Worm (Caenorhabditis elegans) whole organism, L1 larva: ENCODE measurements around the gene F08D12.3.

Experiments used
- C04F5.9 ChIP-seq: sonication (generic microtip); optimal IDR thresholded peaks from 2 replicates; lab custom pipeline; 2016; ENCODE audit warnings: missing genetic modification characterization, missing compliant biosample characterization
- alr-1 ChIP-seq: fragments of 200-800 bp; sonication (Bioruptor generic); optimal IDR thresholded peaks from 2 replicates; lab custom pipeline; 2018; ENCODE audit warnings: borderline replicate concordance, mild to moderate bottlenecking, missing genetic modification characterization, missing compliant biosample characterization
- elt-3 ChIP-seq, 6 experiments: fragments of 150-350 bp in 1 of 6; sonication (generic microtip); optimal IDR thresholded peaks; 2 replicates each; lab custom pipeline; 2017 to 2018; ENCODE audit warnings: missing biosample characterization in 6 of 6, missing genetic modification characterization in 6 of 6, inconsistent platforms in 1 of 6
- hlh-4 ChIP-seq: sonication (generic microtip); optimal IDR thresholded peaks from 2 replicates; lab custom pipeline; 2016; ENCODE audit warnings: mild to moderate bottlenecking, missing genetic modification characterization, missing compliant biosample characterization
- lin-35 ChIP-seq, 2 experiments: fragments of 150-350 bp; optimal IDR thresholded peaks; 2 replicates each; lab custom pipeline; 2014; ENCODE audit warnings: missing biosample characterization in 2 of 2, missing genetic modification characterization in 2 of 2, missing genetic modification reagents in 2 of 2
- mep-1 ChIP-seq: fragments of 150-350 bp; optimal IDR thresholded peaks from 2 replicates; lab custom pipeline; 2014; ENCODE audit warnings: missing biosample characterization, missing genetic modification characterization
- nhr-71 ChIP-seq: sonication (generic microtip); optimal IDR thresholded peaks from 2 replicates; lab custom pipeline; 2016; ENCODE audit warnings: mild to moderate bottlenecking, missing genetic modification characterization, moderate library complexity, missing compliant biosample characterization
- skn-1 ChIP-seq: fragments of 150-350 bp; optimal IDR thresholded peaks from 2 replicates; lab custom pipeline; 2014; ENCODE audit warnings: missing biosample characterization, missing genetic modification characterization
- unc-130 ChIP-seq: fragments of 150-350 bp; optimal IDR thresholded peaks from 2 replicates; lab custom pipeline; 2017; ENCODE audit warnings: missing biosample characterization, missing genetic modification characterization, inconsistent platforms

DNA sequence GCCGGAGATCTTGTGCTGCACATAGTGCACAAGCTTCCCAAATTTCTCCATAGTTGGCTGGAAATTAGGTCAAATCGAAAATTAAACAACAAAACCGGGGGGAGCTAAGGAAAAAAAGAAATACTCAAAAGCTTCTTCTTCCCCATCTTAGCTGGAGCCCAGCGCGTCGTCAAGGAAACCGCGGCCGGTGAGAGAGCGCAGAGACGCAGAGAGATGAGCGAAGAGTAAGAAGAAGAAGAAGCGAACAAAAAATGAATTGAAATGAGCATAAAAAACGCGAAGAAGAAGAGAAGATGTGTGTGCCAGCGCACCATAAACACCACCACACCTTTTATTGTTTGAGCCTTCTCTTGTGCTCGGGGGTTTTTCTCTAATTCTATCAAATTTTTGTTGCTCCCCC is 44.2 kb upstream of the F08D12.3 start, which contains the start of gene wdr-31:
- TF ChIP-seq unc-130 (tag; lab: Kevin White, UChicago) (no peak), nhr-71 (tag; lab: Kevin White, UChicago) (no peak), C04F5.9 (tag; lab: Kevin White, UChicago) (no peak), hlh-4 (tag; lab: Kevin White, UChicago) (no peak), elt-3 (tag; optimal IDR thresholded peaks at IDR 0.05; lab: Kevin White, UChicago) (no peak), mep-1 (tag; lab: Kevin White, UChicago) (no peak), lin-35 (GFP tag; optimal IDR thresholded peaks at IDR 0.05; lab: Kevin White, UChicago) (no peak), alr-1 (tag; lab: Kevin White, UChicago) (no peak), skn-1 (tag; lab: Kevin White, UChicago) (no peak)
